Fruit fly (Drosophila melanogaster) whole organism, embryonic: ENCODE data around the gene CG1824.

Source experiments
- CG1024 ChIP-seq: fragments of 200-800 bp; sonication (Bioruptor generic); IDR thresholded peaks from 2 replicates; pipeline ENCODE4 v1.3.6; 2022; ENCODE audit warnings: missing biosample characterization, missing genetic modification characterization
- CG10321 ChIP-seq: fragments of 200-800 bp; sonication (Bioruptor generic); IDR thresholded peaks from 2 replicates; pipeline ENCODE4 v1.3.6; 2022; ENCODE audit warnings: missing biosample characterization, missing genetic modification characterization
- CG10431 ChIP-seq: fragments of 200-800 bp; sonication (Bioruptor generic); optimal IDR thresholded peaks from 3 replicates; lab custom pipeline; 2018; ENCODE audit warnings: missing biosample characterization, mild to moderate bottlenecking, missing genetic modification characterization
- CG10565 ChIP-seq: fragments of 200-800 bp; sonication (Bioruptor generic); optimal IDR thresholded peaks from 3 replicates; lab custom pipeline; 2016; ENCODE audit warnings: missing biosample characterization, mild to moderate bottlenecking, missing genetic modification characterization
- CG11696 ChIP-seq: fragments of 200-800 bp; sonication (Bioruptor generic); IDR thresholded peaks from 2 replicates; pipeline ENCODE4 v1.3.6; 2022; ENCODE audit warnings: missing biosample characterization, missing genetic modification characterization
- CG12104 ChIP-seq: fragments of 200-800 bp; sonication (Bioruptor generic); optimal IDR thresholded peaks from 3 replicates; lab custom pipeline; 2016; ENCODE audit warnings: missing biosample characterization, missing genetic modification characterization
- CG12391 ChIP-seq: fragments of 200-800 bp; sonication (Bioruptor generic); optimal IDR thresholded peaks from 3 replicates; lab custom pipeline; 2018; ENCODE audit warnings: missing biosample characterization, mild to moderate bottlenecking, missing genetic modification characterization, moderate library complexity
- CG12942 ChIP-seq: fragments of 200-800 bp; sonication (Bioruptor generic); optimal IDR thresholded peaks from 3 replicates; lab custom pipeline; 2016; ENCODE audit warnings: missing biosample characterization, missing genetic modification characterization
- CG13296 ChIP-seq: fragments of 200-800 bp; sonication (Bioruptor generic); optimal IDR thresholded peaks from 3 replicates; lab custom pipeline; 2018; ENCODE audit warnings: missing biosample characterization, mild to moderate bottlenecking, missing genetic modification characterization
- CG13775 ChIP-seq: fragments of 200-800 bp; sonication (Bioruptor generic); optimal IDR thresholded peaks from 3 replicates; lab custom pipeline; 2017; ENCODE audit warnings: missing biosample characterization, mild to moderate bottlenecking, missing genetic modification characterization
- CG15011 ChIP-seq: fragments of 200-800 bp; sonication (Bioruptor generic); optimal IDR thresholded peaks from 3 replicates; lab custom pipeline; 2018; ENCODE audit warnings: missing biosample characterization, mild to moderate bottlenecking, missing genetic modification characterization
- CG18262 ChIP-seq: fragments of 200-800 bp; optimal IDR thresholded peaks from 3 replicates; lab custom pipeline; 2019; ENCODE audit warnings: missing biosample characterization, mild to moderate bottlenecking, missing genetic modification characterization, moderate library complexity
- CG3838 ChIP-seq: fragments of 200-800 bp; sonication (Bioruptor generic); optimal IDR thresholded peaks from 3 replicates; lab custom pipeline; 2016; ENCODE audit warnings: missing biosample characterization, missing genetic modification characterization
- CG4282 ChIP-seq: fragments of 200-800 bp; sonication (Bioruptor generic); optimal IDR thresholded peaks from 2 replicates; lab custom pipeline; 2016; ENCODE audit warnings: missing biosample characterization, missing genetic modification characterization
- CG7271 ChIP-seq: fragments of 200-800 bp; sonication (Bioruptor generic); optimal IDR thresholded peaks from 2 replicates; lab custom pipeline; 2018; ENCODE audit warnings: missing biosample characterization, mild to moderate bottlenecking, missing genetic modification characterization, moderate library complexity
- CG7786 ChIP-seq: fragments of 200-800 bp; sonication (Bioruptor generic); optimal IDR thresholded peaks from 2 replicates; lab custom pipeline; 2016; ENCODE audit warnings: missing biosample characterization, missing genetic modification characterization
- Camta ChIP-seq: fragments of 200-800 bp; sonication (Bioruptor generic); optimal IDR thresholded peaks from 2 replicates; lab custom pipeline; 2016; ENCODE audit warnings: missing biosample characterization, missing genetic modification characterization
- D19A ChIP-seq: fragments of 200-800 bp; optimal IDR thresholded peaks from 3 replicates; lab custom pipeline; 2019; ENCODE audit warnings: missing biosample characterization, mild to moderate bottlenecking, missing genetic modification characterization, moderate library complexity
- Dad ChIP-seq: fragments of 200-800 bp; sonication (Bioruptor generic); optimal IDR thresholded peaks from 3 replicates; lab custom pipeline; 2016; ENCODE audit warnings: missing biosample characterization, missing genetic modification characterization
- Fer1 ChIP-seq: fragments of 200-800 bp; sonication (Bioruptor generic); optimal IDR thresholded peaks from 2 replicates; lab custom pipeline; 2017; ENCODE audit warnings: missing biosample characterization, mild to moderate bottlenecking, missing genetic modification characterization
- Fer3 ChIP-seq: fragments of 200-800 bp; sonication (Bioruptor generic); optimal IDR thresholded peaks from 2 replicates; lab custom pipeline; 2018; ENCODE audit warnings: missing biosample characterization, mild to moderate bottlenecking, missing genetic modification characterization, moderate library complexity
- HLH54F ChIP-seq: fragments of 200-800 bp; sonication (Bioruptor generic); optimal IDR thresholded peaks from 3 replicates; lab custom pipeline; 2016; ENCODE audit warnings: missing biosample characterization, missing genetic modification characterization
- Kr ChIP-seq: fragments of 200-800 bp; sonication (Bioruptor generic); optimal IDR thresholded peaks from 2 replicates; lab custom pipeline; 2017; ENCODE audit warnings: missing biosample characterization, mild to moderate bottlenecking, missing genetic modification characterization
- Mad ChIP-seq: fragments of 200-800 bp; sonication (Bioruptor generic); optimal IDR thresholded peaks from 2 replicates; lab custom pipeline; 2016; ENCODE audit warnings: missing biosample characterization, missing genetic modification characterization
- Myb ChIP-seq: fragments of 200-800 bp; sonication (Bioruptor generic); optimal IDR thresholded peaks from 2 replicates; lab custom pipeline; 2016; ENCODE audit warnings: missing biosample characterization, missing genetic modification characterization
- NK7.1 ChIP-seq: fragments of 200-800 bp; sonication (Bioruptor generic); optimal IDR thresholded peaks from 3 replicates; lab custom pipeline; 2016; ENCODE audit warnings: missing biosample characterization, missing genetic modification characterization
- Six4 ChIP-seq: fragments of 200-800 bp; sonication (Bioruptor generic); optimal IDR thresholded peaks from 2 replicates; lab custom pipeline; 2016; ENCODE audit warnings: missing biosample characterization, missing genetic modification characterization
- Taf1 ChIP-seq: fragments of 200-800 bp; sonication (Bioruptor generic); IDR thresholded peaks from 2 replicates; pipeline ENCODE4 v1.3.6; 2022; ENCODE audit warnings: missing biosample characterization, missing genetic modification characterization
- Trl ChIP-seq, 3 experiments: fragments of >200 bp in 2 of 3; fragments of 200-800 bp in 1 of 3; sonication (Bioruptor generic) in 1 of 3; optimal IDR thresholded peaks; 2 replicates in 1 of 3; 3 replicates in 2 of 3; lab custom pipeline; 2016 to 2017; ENCODE audit warnings: missing biosample characterization in 1 of 3, missing genetic modification characterization in 1 of 3
- Xbp1 ChIP-seq: fragments of 200-800 bp; sonication (Bioruptor generic); optimal IDR thresholded peaks from 3 replicates; lab custom pipeline; 2016; ENCODE audit warnings: missing biosample characterization, mild to moderate bottlenecking, missing genetic modification characterization
- caup ChIP-seq: fragments of 200-800 bp; sonication (Bioruptor generic); optimal IDR thresholded peaks from 3 replicates; lab custom pipeline; 2017; ENCODE audit warnings: missing biosample characterization, mild to moderate bottlenecking, missing genetic modification characterization, moderate library complexity; ENCODE audit not compliant: severe bottlenecking
- dan ChIP-seq: fragments of 200-800 bp; sonication (Bioruptor generic); IDR thresholded peaks from 2 replicates; pipeline ENCODE4 v1.3.6; 2022; ENCODE audit warnings: missing biosample characterization, missing genetic modification characterization
- danr ChIP-seq: fragments of 200-800 bp; sonication (Bioruptor generic); IDR thresholded peaks from 2 replicates; pipeline ENCODE4 v1.3.6; 2022; ENCODE audit warnings: missing biosample characterization, missing genetic modification characterization
- dmrt11E ChIP-seq: fragments of 200-800 bp; sonication (Bioruptor generic); optimal IDR thresholded peaks from 3 replicates; lab custom pipeline; 2018; ENCODE audit warnings: missing biosample characterization, mild to moderate bottlenecking, missing genetic modification characterization, moderate library complexity
- eyg ChIP-seq: fragments of 200-800 bp; sonication (Bioruptor generic); optimal IDR thresholded peaks from 3 replicates; lab custom pipeline; 2016; ENCODE audit warnings: missing biosample characterization, missing genetic modification characterization
- fd102C ChIP-seq: fragments of 200-800 bp; sonication (Bioruptor generic); optimal IDR thresholded peaks from 2 replicates; lab custom pipeline; 2018; ENCODE audit warnings: missing biosample characterization, mild to moderate bottlenecking, missing genetic modification characterization, moderate library complexity
- fd3F ChIP-seq: fragments of 200-800 bp; sonication (Bioruptor generic); optimal IDR thresholded peaks from 2 replicates; lab custom pipeline; 2018; ENCODE audit warnings: missing biosample characterization, mild to moderate bottlenecking, missing genetic modification characterization, moderate library complexity
- grau ChIP-seq: fragments of 200-800 bp; optimal IDR thresholded peaks from 3 replicates; lab custom pipeline; 2019; ENCODE audit warnings: missing biosample characterization, mild to moderate bottlenecking, missing genetic modification characterization, moderate library complexity
- jing ChIP-seq: fragments of 200-800 bp; sonication (Bioruptor generic); optimal IDR thresholded peaks from 2 replicates; lab custom pipeline; 2018; ENCODE audit warnings: missing biosample characterization, mild to moderate bottlenecking, missing genetic modification characterization
- kay ChIP-seq: fragments of 200-800 bp; sonication (Bioruptor generic); optimal IDR thresholded peaks from 2 replicates; lab custom pipeline; 2016; ENCODE audit warnings: missing biosample characterization, missing genetic modification characterization
- kni ChIP-seq: fragments of 200-800 bp; sonication (Bioruptor generic); optimal IDR thresholded peaks from 3 replicates; lab custom pipeline; 2017; ENCODE audit warnings: mild to moderate bottlenecking, missing biosample characterization, missing genetic modification reagents, missing genetic modification characterization
- maf-S ChIP-seq: fragments of 200-800 bp; sonication (Bioruptor generic); optimal IDR thresholded peaks from 2 replicates; lab custom pipeline; 2016; ENCODE audit warnings: missing biosample characterization, missing genetic modification characterization
- nmo ChIP-seq: fragments of 200-800 bp; sonication (Bioruptor generic); optimal IDR thresholded peaks from 2 replicates; lab custom pipeline; 2018; ENCODE audit warnings: missing biosample characterization, mild to moderate bottlenecking, missing genetic modification characterization, moderate library complexity
- sens-2 ChIP-seq: fragments of 200-800 bp; sonication (Bioruptor generic); IDR thresholded peaks from 2 replicates; pipeline ENCODE4 v1.3.6; 2022; ENCODE audit warnings: missing biosample characterization, missing genetic modification characterization
- slou ChIP-seq: fragments of 200-800 bp; sonication (Bioruptor generic); optimal IDR thresholded peaks from 3 replicates; lab custom pipeline; 2016; ENCODE audit warnings: missing biosample characterization, missing genetic modification characterization
- sna ChIP-seq: fragments of 200-800 bp; sonication (Bioruptor generic); IDR thresholded peaks from 2 replicates; pipeline ENCODE4 v1.3.6; 2022; ENCODE audit warnings: missing biosample characterization, missing genetic modification characterization; ENCODE audit not compliant: partially characterized antibody
- ssp ChIP-seq: fragments of 200-800 bp; sonication (Bioruptor generic); IDR thresholded peaks from 2 replicates; pipeline ENCODE4 v1.3.6; 2022; ENCODE audit warnings: missing biosample characterization, missing genetic modification characterization
- tna ChIP-seq: fragments of 200-800 bp; sonication (Bioruptor generic); IDR thresholded peaks from 2 replicates; pipeline ENCODE4 v1.3.6; 2022; ENCODE audit warnings: missing biosample characterization, missing genetic modification characterization; ENCODE audit not compliant: partially characterized antibody
- trem ChIP-seq: fragments of 200-800 bp; optimal IDR thresholded peaks from 3 replicates; lab custom pipeline; 2019; ENCODE audit warnings: missing biosample characterization, mild to moderate bottlenecking, missing genetic modification characterization, moderate library complexity

CG1824 gene

DNA sequence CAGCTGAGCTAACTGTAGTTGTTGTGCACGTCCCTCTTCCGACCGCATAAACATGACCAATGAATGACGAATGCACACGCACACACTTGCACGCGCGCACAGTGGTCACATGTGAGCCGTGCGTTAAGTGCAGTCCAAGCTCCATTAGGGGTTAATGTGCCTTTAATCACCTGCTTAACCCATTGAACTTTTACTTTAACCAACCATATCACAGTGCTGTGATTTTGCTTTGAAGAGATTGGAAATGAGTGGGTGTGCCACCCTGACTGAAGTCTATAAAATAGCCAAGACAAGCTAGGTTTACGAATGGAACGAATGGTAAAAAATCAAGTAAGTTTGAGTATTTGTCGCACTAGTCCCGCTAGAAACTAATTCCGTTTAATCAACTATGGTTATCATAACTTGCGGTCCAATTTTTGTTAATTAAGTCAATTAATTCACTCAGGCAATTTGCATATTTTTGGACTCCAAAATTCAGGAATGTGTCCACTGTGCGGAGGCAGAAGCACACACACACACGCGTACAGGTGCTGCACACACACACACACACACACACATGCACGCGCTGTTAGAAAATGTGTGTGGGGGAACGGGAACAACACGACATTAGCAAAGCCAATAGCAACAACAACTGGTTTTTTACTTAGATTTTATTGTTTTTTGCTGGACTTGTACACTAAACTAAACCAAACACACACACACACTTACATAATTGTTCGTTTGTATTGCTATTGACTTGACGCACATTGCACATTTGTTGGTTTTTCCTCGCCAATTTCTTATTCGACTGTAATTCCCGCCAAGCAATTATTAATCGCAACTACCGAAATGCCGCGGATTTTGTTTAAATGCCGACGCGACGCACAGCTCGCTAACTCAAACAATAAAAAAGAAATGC is 4.0 kb downstream of the CG1824 start (continued):
- peak; percentile 59 for TF ChIP-seq CG13775 (GFP tag; lab: Kevin White, UChicago)
- TF ChIP-seq trem = no peak
- TF ChIP-seq jing = no peak
- no peak for TF ChIP-seq Myb (GFP tag; lab: Kevin White, UChicago)
- TF ChIP-seq kay (GFP tag; lab: Kevin White, UChicago) = peak; percentile 77
- TF ChIP-seq Kr (GFP tag; lab: Kevin White, UChicago) = no peak
- TF ChIP-seq Xbp1 (GFP tag; lab: Kevin White, UChicago) = peak; percentile 39
- TF ChIP-seq Taf1 (GFP tag; lab: Robert Waterston, UW) = no peak
- TF ChIP-seq slou = no peak
- TF ChIP-seq CG7786 (GFP tag; lab: Kevin White, UChicago) = peak; percentile 32
- peak; percentile 23 for TF ChIP-seq Camta (GFP tag; lab: Kevin White, UChicago)
- TF ChIP-seq CG12104 (GFP tag; lab: Kevin White, UChicago) = peak; percentile 48
- no peak for TF ChIP-seq danr (GFP tag; lab: Robert Waterston, UW)
- 0 out of 2 replicates have a peak, but pooled peaks have one; percentile 7 for TF ChIP-seq sna
- peak; percentile 63 for TF ChIP-seq nmo (GFP tag; lab: Kevin White, UChicago)
- TF ChIP-seq Dad (GFP tag; lab: Kevin White, UChicago) = no peak
- peak; percentile 26 for TF ChIP-seq CG12942 (GFP tag; lab: Kevin White, UChicago)
- TF ChIP-seq sens-2 (GFP tag; lab: Robert Waterston, UW) = no peak
- TF ChIP-seq fd102C (GFP tag; lab: Kevin White, UChicago) = no peak
- TF ChIP-seq CG13296 (GFP tag; lab: Kevin White, UChicago) = no peak
- TF ChIP-seq CG12391 = peak; percentile 37
- TF ChIP-seq CG10565 (GFP tag; lab: Kevin White, UChicago) = no peak
- no peak for TF ChIP-seq tna (GFP tag; lab: Robert Waterston, UW)
- TF ChIP-seq Fer1 = peak; percentile 14
- no peak for TF ChIP-seq dan (GFP tag; lab: Robert Waterston, UW)
- no peak for TF ChIP-seq maf-S
- peak; percentile 50 for TF ChIP-seq dmrt11E
- no peak for TF ChIP-seq eyg (GFP tag; lab: Kevin White, UChicago)
- peak; percentile 32 for TF ChIP-seq Fer3 (tag; lab: Kevin White, UChicago)
- no peak for TF ChIP-seq NK7.1 (GFP tag; lab: Kevin White, UChicago)
- no peak for TF ChIP-seq ssp (GFP tag; lab: Robert Waterston, UW)
- TF ChIP-seq CG3838 (GFP tag; lab: Kevin White, UChicago) = no peak
- no peak for TF ChIP-seq CG10321 (GFP tag; lab: Robert Waterston, UW)
- TF ChIP-seq grau = peak; percentile 48
- no peak for TF ChIP-seq CG15011 (GFP tag; lab: Kevin White, UChicago)
- TF ChIP-seq Mad (GFP tag; lab: Kevin White, UChicago) = no peak
- peak; percentile 67 for TF ChIP-seq Six4 (GFP tag; lab: Kevin White, UChicago)
- peak; percentile 25 for TF ChIP-seq CG10431
- TF ChIP-seq fd3F (GFP tag; lab: Kevin White, UChicago) = no peak
- peak; percentile 68 for TF ChIP-seq CG18262 (tag; lab: Kevin White, UChicago)
- peak; percentile 22 for TF ChIP-seq caup (GFP tag; lab: Kevin White, UChicago)
- TF ChIP-seq CG7271 (tag; lab: Kevin White, UChicago) = no peak
- peak; percentile 56 for TF ChIP-seq kni (GFP tag; lab: Kevin White, UChicago)
- TF ChIP-seq Trl (optimal IDR thresholded peaks at IDR 0.05; lab: Kevin White, UChicago) = no peak
- peak; percentile 43 for TF ChIP-seq Trl (GFP tag; optimal IDR thresholded peaks at IDR 0.05; lab: Kevin White, UChicago)
- TF ChIP-seq D19A = peak; percentile 54
- peak; percentile 74 for TF ChIP-seq CG4282 (GFP tag; lab: Kevin White, UChicago)
- 0 out of 2 replicates have a peak, but pooled peaks have one; percentile 5 for TF ChIP-seq CG1024 (GFP tag; lab: Robert Waterston, UW)
- peak; percentile 1 for TF ChIP-seq HLH54F (GFP tag; lab: Kevin White, UChicago)
- no peak for TF ChIP-seq CG11696 (GFP tag; lab: Robert Waterston, UW)
